Worm (Caenorhabditis elegans) whole organism, young adult: Measurements from ENCODE around the gene fbxa-183.

Source experiments
- ama-1 ChIP-seq, 3 experiments: fragments of 150-350 bp in 1 of 3; sonication (generic microtip) in 2 of 3; optimal IDR thresholded peaks; 2 replicates each; lab custom pipeline; 2014 to 2018; ENCODE audit warnings: missing biosample characterization in 2 of 3, missing genetic modification characterization in 2 of 3, missing genetic modification reagents in 2 of 3
- ceh-91 ChIP-seq: fragments of 200-800 bp; sonication (Bioruptor generic); IDR thresholded peaks from 2 replicates; pipeline ENCODE4 v1.3.6; 2022; ENCODE audit warnings: missing genetic modification reagents, missing genetic modification characterization, missing compliant biosample characterization
- gei-17 ChIP-seq: fragments of 200-800 bp; sonication (Bioruptor generic); optimal IDR thresholded peaks from 2 replicates; lab custom pipeline; 2018; ENCODE audit warnings: mild to moderate bottlenecking, missing genetic modification characterization, missing compliant biosample characterization
- hrde-1 ChIP-seq: sonication (generic microtip); optimal IDR thresholded peaks from 2 replicates; lab custom pipeline; 2016; ENCODE audit warnings: missing genetic modification characterization, mild to moderate bottlenecking, missing compliant biosample characterization, moderate library complexity, missing genotype, missing genetic modification reagents, borderline replicate concordance
- pha-4 ChIP-seq: fragments of 150-350 bp; sonication (generic microtip); optimal IDR thresholded peaks from 2 replicates; lab custom pipeline; 2014; ENCODE audit warnings: missing biosample characterization, missing genetic modification reagents, missing genetic modification characterization
- repo-1 ChIP-seq: sonication (generic microtip); optimal IDR thresholded peaks from 2 replicates; lab custom pipeline; 2017; ENCODE audit warnings: mild to moderate bottlenecking, missing genetic modification characterization, missing compliant biosample characterization

ce11 chrV:5756193-5756592 lies 26.4 kb downstream of the fbxa-183 start, which contains the start of gene C53A3.3:
- TF ChIP-seq gei-17 = no peak
- TF ChIP-seq pha-4 = no peak
- no peak for TF ChIP-seq repo-1 (tag; lab: Kevin White, UChicago)
- no peak for TF ChIP-seq ama-1 (optimal IDR thresholded peaks at IDR 0.05; lab: Kevin White, UChicago)
- TF ChIP-seq ama-1 (GFP tag; optimal IDR thresholded peaks at IDR 0.05; lab: Kevin White, UChicago) = no peak
- TF ChIP-seq hrde-1 (tag; lab: Kevin White, UChicago) = no peak
- TF ChIP-seq ceh-91 = no peak
